Fruit fly (Drosophila melanogaster) whole organism, embryonic: Measurements from ENCODE around the gene Rh5.

Source experiments
- Adf1 ChIP-seq: fragments of 200-800 bp; sonication (Bioruptor generic); IDR thresholded peaks from 2 replicates; pipeline ENCODE4 v1.3.6; 2022; ENCODE audit warnings: missing biosample characterization, missing genetic modification characterization
- C15 ChIP-seq: fragments of 200-800 bp; sonication (Bioruptor generic); IDR thresholded peaks from 3 replicates; pipeline ENCODE4 v1.3.6; 2022; ENCODE audit warnings: missing biosample characterization, missing genetic modification characterization
- CG10209 ChIP-seq: fragments of 200-800 bp; sonication (Bioruptor generic); optimal IDR thresholded peaks from 3 replicates; lab custom pipeline; 2017; ENCODE audit warnings: missing biosample characterization, mild to moderate bottlenecking, missing genetic modification characterization, missing genetic modification reagents
- CG10543 ChIP-seq: fragments of 200-800 bp; sonication (Bioruptor generic); optimal IDR thresholded peaks from 3 replicates; lab custom pipeline; 2017; ENCODE audit warnings: missing biosample characterization, mild to moderate bottlenecking, missing genetic modification characterization, moderate library complexity
- CG11085 ChIP-seq: fragments of 200-800 bp; sonication (Bioruptor generic); IDR thresholded peaks from 2 replicates; pipeline ENCODE4 v1.3.6; 2022; ENCODE audit warnings: missing biosample characterization, missing genetic modification characterization
- CG11398 ChIP-seq: fragments of 200-800 bp; sonication (Bioruptor generic); optimal IDR thresholded peaks from 2 replicates; lab custom pipeline; 2016; ENCODE audit warnings: missing biosample characterization, missing genetic modification characterization
- CG11696 ChIP-seq: fragments of 200-800 bp; sonication (Bioruptor generic); IDR thresholded peaks from 2 replicates; pipeline ENCODE4 v1.3.6; 2022; ENCODE audit warnings: missing biosample characterization, missing genetic modification characterization
- CG15073 ChIP-seq: fragments of 200-800 bp; sonication (Bioruptor generic); optimal IDR thresholded peaks from 2 replicates; lab custom pipeline; 2016; ENCODE audit warnings: missing biosample characterization, missing genetic modification characterization
- CG1832 ChIP-seq: fragments of 200-800 bp; sonication (Bioruptor generic); optimal IDR thresholded peaks from 2 replicates; lab custom pipeline; 2017; ENCODE audit warnings: missing biosample characterization, mild to moderate bottlenecking, missing genetic modification characterization, inconsistent platforms
- CG2678 ChIP-seq: fragments of 200-800 bp; sonication (Bioruptor generic); optimal IDR thresholded peaks from 3 replicates; lab custom pipeline; 2019; ENCODE audit warnings: missing biosample characterization, mild to moderate bottlenecking, missing genetic modification characterization, moderate library complexity
- CG3281 ChIP-seq: fragments of 200-800 bp; sonication (Bioruptor generic); optimal IDR thresholded peaks from 3 replicates; lab custom pipeline; 2017; ENCODE audit warnings: missing biosample characterization, mild to moderate bottlenecking, missing genetic modification characterization
- CG43689 ChIP-seq: fragments of 200-800 bp; sonication (Bioruptor generic); IDR thresholded peaks from 2 replicates; pipeline ENCODE4 v1.3.6; 2022; ENCODE audit warnings: missing biosample characterization, missing genetic modification characterization
- CG4404 ChIP-seq: fragments of 200-800 bp; sonication (Bioruptor generic); IDR thresholded peaks from 2 replicates; pipeline ENCODE4 v1.3.6; 2022; ENCODE audit warnings: missing biosample characterization, missing genetic modification characterization
- CG4730 ChIP-seq: fragments of 200-800 bp; sonication (Bioruptor generic); IDR thresholded peaks from 2 replicates; pipeline ENCODE4 v1.3.6; 2022; ENCODE audit warnings: missing biosample characterization, missing genetic modification characterization
- CG4820 ChIP-seq: fragments of 200-800 bp; sonication (Bioruptor generic); optimal IDR thresholded peaks from 3 replicates; lab custom pipeline; 2016; ENCODE audit warnings: missing biosample characterization, missing genetic modification characterization
- CG8290 ChIP-seq, 3 experiments: fragments of 200-800 bp; sonication (Bioruptor generic); optimal IDR thresholded peaks; 2 replicates each; lab custom pipeline; 2016 to 2019; ENCODE audit warnings: missing biosample characterization in 3 of 3, missing genetic modification characterization in 3 of 3, mild to moderate bottlenecking in 2 of 3, moderate library complexity in 1 of 3
- CG8924 ChIP-seq: fragments of 200-800 bp; optimal IDR thresholded peaks from 3 replicates; lab custom pipeline; 2019; ENCODE audit warnings: missing biosample characterization, mild to moderate bottlenecking, missing genetic modification characterization, moderate library complexity
- CG9437 ChIP-seq: fragments of 200-800 bp; sonication (Bioruptor generic); optimal IDR thresholded peaks from 2 replicates; lab custom pipeline; 2018; ENCODE audit warnings: missing biosample characterization, mild to moderate bottlenecking, missing genetic modification characterization
- Elba2 ChIP-seq: fragments of 200-800 bp; sonication (Bioruptor generic); optimal IDR thresholded peaks from 3 replicates; lab custom pipeline; 2016; ENCODE audit warnings: missing biosample characterization, missing genetic modification characterization
- Gsc ChIP-seq: fragments of 200-800 bp; sonication (Bioruptor generic); IDR thresholded peaks from 2 replicates; pipeline ENCODE4 v1.3.6; 2022; ENCODE audit warnings: missing biosample characterization, missing genetic modification characterization
- Lpt ChIP-seq: fragments of >200 bp; optimal IDR thresholded peaks from 2 replicates; lab custom pipeline; 2018; ENCODE audit warnings: missing biosample characterization, missing genetic modification characterization
- NC2β ChIP-seq: fragments of 200-800 bp; sonication (Bioruptor generic); optimal IDR thresholded peaks from 2 replicates; lab custom pipeline; 2016; ENCODE audit warnings: missing biosample characterization, missing genetic modification characterization
- NfI ChIP-seq: fragments of 200-800 bp; sonication (Bioruptor generic); optimal IDR thresholded peaks from 3 replicates; lab custom pipeline; 2018; ENCODE audit warnings: missing biosample characterization, mild to moderate bottlenecking, missing genetic modification characterization, moderate library complexity
- Optix ChIP-seq: fragments of 200-800 bp; sonication (Bioruptor generic); IDR thresholded peaks from 3 replicates; pipeline ENCODE4 v1.3.6; 2022; ENCODE audit warnings: missing biosample characterization, missing genetic modification characterization
- PHDP ChIP-seq: fragments of 200-800 bp; sonication (Bioruptor generic); optimal IDR thresholded peaks from 3 replicates; lab custom pipeline; 2018; ENCODE audit warnings: missing biosample characterization, mild to moderate bottlenecking, missing genetic modification characterization, moderate library complexity
- Ptx1 ChIP-seq: fragments of 200-800 bp; sonication (Bioruptor generic); IDR thresholded peaks from 2 replicates; pipeline ENCODE4 v1.3.6; 2022; ENCODE audit warnings: missing biosample characterization, missing genetic modification characterization
- Side ChIP-seq: fragments of 200-800 bp; sonication (Bioruptor generic); optimal IDR thresholded peaks from 2 replicates; lab custom pipeline; 2016; ENCODE audit warnings: missing biosample characterization, missing genetic modification characterization
- Sox102F ChIP-seq: fragments of 200-800 bp; sonication (Bioruptor generic); optimal IDR thresholded peaks from 2 replicates; lab custom pipeline; 2018; ENCODE audit warnings: missing biosample characterization, mild to moderate bottlenecking, missing genetic modification characterization, moderate library complexity
- Sry-δ ChIP-seq: fragments of 200-800 bp; sonication (Bioruptor generic); optimal IDR thresholded peaks from 2 replicates; lab custom pipeline; 2016; ENCODE audit warnings: missing biosample characterization, missing genetic modification characterization
- Ssrp ChIP-seq: fragments of 200-800 bp; sonication (Bioruptor generic); optimal IDR thresholded peaks from 2 replicates; lab custom pipeline; 2018; ENCODE audit warnings: missing biosample characterization, mild to moderate bottlenecking, missing genetic modification characterization, moderate library complexity
- corto ChIP-seq: fragments of 200-800 bp; sonication (Bioruptor generic); optimal IDR thresholded peaks from 2 replicates; lab custom pipeline; 2016; ENCODE audit warnings: missing biosample characterization, mild to moderate bottlenecking, missing genetic modification characterization, moderate library complexity
- croc ChIP-seq: fragments of 200-800 bp; sonication (Bioruptor generic); conservative IDR thresholded peaks from 3 replicates; pipeline ENCODE4 v1.3.6; 2022; ENCODE audit warnings: missing biosample characterization, missing genetic modification characterization
- dati ChIP-seq: fragments of 200-800 bp; sonication (Bioruptor generic); IDR thresholded peaks from 2 replicates; pipeline ENCODE4 v1.3.6; 2022; ENCODE audit warnings: missing biosample characterization, missing genetic modification characterization
- dmrt99B ChIP-seq: fragments of 200-800 bp; sonication (Bioruptor generic); optimal IDR thresholded peaks from 2 replicates; lab custom pipeline; 2018; ENCODE audit warnings: missing biosample characterization, mild to moderate bottlenecking, missing genetic modification characterization, moderate library complexity
- esg ChIP-seq: fragments of 200-800 bp; sonication (Bioruptor generic); conservative IDR thresholded peaks from 2 replicates; pipeline ENCODE4 v1.3.6; 2022; ENCODE audit warnings: missing biosample characterization, missing genetic modification characterization
- fd3F ChIP-seq: fragments of 200-800 bp; sonication (Bioruptor generic); optimal IDR thresholded peaks from 2 replicates; lab custom pipeline; 2018; ENCODE audit warnings: missing biosample characterization, mild to moderate bottlenecking, missing genetic modification characterization, moderate library complexity
- fu2 ChIP-seq: fragments of 200-800 bp; sonication (Bioruptor generic); optimal IDR thresholded peaks from 2 replicates; lab custom pipeline; 2016; ENCODE audit warnings: missing biosample characterization, missing genetic modification characterization
- gro ChIP-seq: fragments of 200-800 bp; sonication (Bioruptor generic); optimal IDR thresholded peaks from 2 replicates; lab custom pipeline; 2016; ENCODE audit warnings: missing biosample characterization, missing genetic modification characterization
- inv ChIP-seq: fragments of 200-800 bp; sonication (Bioruptor generic); IDR thresholded peaks from 2 replicates; pipeline ENCODE4 v1.3.6; 2022; ENCODE audit warnings: missing biosample characterization, missing genetic modification characterization; ENCODE audit not compliant: partially characterized antibody
- lilli ChIP-seq: fragments of 200-800 bp; sonication (Bioruptor generic); optimal IDR thresholded peaks from 3 replicates; lab custom pipeline; 2016; ENCODE audit warnings: missing biosample characterization, missing genetic modification characterization
- mld ChIP-seq: fragments of 200-800 bp; sonication (Bioruptor generic); IDR thresholded peaks from 3 replicates; pipeline ENCODE4 v1.3.6; 2022; ENCODE audit warnings: missing biosample characterization, missing genetic modification characterization; ENCODE audit not compliant: partially characterized antibody
- pfk ChIP-seq: fragments of 200-800 bp; sonication (Bioruptor generic); optimal IDR thresholded peaks from 2 replicates; lab custom pipeline; 2018; ENCODE audit warnings: missing biosample characterization, mild to moderate bottlenecking, missing genetic modification characterization, moderate library complexity
- repo ChIP-seq: fragments of 200-800 bp; sonication (Bioruptor generic); optimal IDR thresholded peaks from 2 replicates; lab custom pipeline; 2016; ENCODE audit warnings: missing biosample characterization, missing genetic modification characterization
- rib ChIP-seq: fragments of 200-800 bp; sonication (Bioruptor generic); IDR thresholded peaks from 2 replicates; pipeline ENCODE4 v1.3.6; 2022; ENCODE audit warnings: missing biosample characterization, missing genetic modification characterization
- run ChIP-seq: fragments of 200-800 bp; sonication (Bioruptor generic); optimal IDR thresholded peaks from 3 replicates; lab custom pipeline; 2018; ENCODE audit warnings: missing biosample characterization, mild to moderate bottlenecking, missing genetic modification characterization
- sd ChIP-seq: fragments of 200-800 bp; sonication (Bioruptor generic); optimal IDR thresholded peaks from 3 replicates; lab custom pipeline; 2018; ENCODE audit warnings: missing biosample characterization, mild to moderate bottlenecking, missing genetic modification characterization, moderate library complexity
- sima ChIP-seq: fragments of 200-800 bp; sonication (Bioruptor generic); optimal IDR thresholded peaks from 2 replicates; lab custom pipeline; 2016; ENCODE audit warnings: missing biosample characterization, missing genetic modification characterization
- sob ChIP-seq: fragments of 200-800 bp; sonication (Bioruptor generic); IDR thresholded peaks from 2 replicates; pipeline ENCODE4 v1.3.6; 2022; ENCODE audit warnings: missing biosample characterization, missing genetic modification characterization
- stc ChIP-seq: fragments of 200-800 bp; sonication (Bioruptor generic); IDR thresholded peaks from 2 replicates; pipeline ENCODE4 v1.3.6; 2022; ENCODE audit warnings: missing biosample characterization, missing genetic modification characterization
- sug ChIP-seq: fragments of 200-800 bp; optimal IDR thresholded peaks from 2 replicates; lab custom pipeline; 2019; ENCODE audit warnings: missing biosample characterization, mild to moderate bottlenecking, missing genetic modification characterization, moderate library complexity
- twi ChIP-seq: fragments of 200-800 bp; optimal IDR thresholded peaks from 2 replicates; lab custom pipeline; 2019; ENCODE audit warnings: missing biosample characterization, mild to moderate bottlenecking, missing genetic modification characterization, moderate library complexity
- tx ChIP-seq: fragments of 200-800 bp; sonication (Bioruptor generic); optimal IDR thresholded peaks from 2 replicates; lab custom pipeline; 2016; ENCODE audit warnings: missing biosample characterization, missing genetic modification characterization
- wor ChIP-seq: fragments of 200-800 bp; sonication (Bioruptor generic); IDR thresholded peaks from 2 replicates; pipeline ENCODE4 v1.3.6; 2022; ENCODE audit warnings: missing biosample characterization, missing genetic modification characterization

Rh5 gene

DNA sequence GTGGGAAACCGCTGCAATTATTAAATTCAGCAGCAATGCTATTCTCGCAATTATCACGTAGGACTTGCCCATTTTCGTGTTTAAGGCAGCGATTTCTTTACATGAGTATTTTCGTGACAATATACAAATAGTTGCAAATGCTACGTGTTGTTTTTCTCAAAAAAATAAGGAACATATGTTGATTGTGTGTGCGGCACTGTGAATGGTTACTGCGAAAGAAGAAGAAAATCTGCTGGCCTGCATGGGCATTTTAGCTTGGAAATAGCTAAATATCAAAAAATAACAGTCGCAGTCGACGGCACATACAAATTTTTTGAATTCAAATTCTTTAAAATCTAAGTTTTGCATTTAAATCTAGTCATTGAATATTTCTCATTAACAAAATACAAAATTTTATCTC lies 32.6 kb downstream of the Rh5 start, which contains the start of gene CG6766 (continued):
- TF ChIP-seq Adf1 (GFP tag; lab: Robert Waterston, UW), result no peak
- no peak for TF ChIP-seq esg (GFP tag; lab: Robert Waterston, UW)
- no peak for TF ChIP-seq corto (GFP tag; lab: Kevin White, UChicago)
- no peak for TF ChIP-seq sob (GFP tag; lab: Robert Waterston, UW)
- no peak for TF ChIP-seq repo (GFP tag; lab: Kevin White, UChicago)
- no peak for TF ChIP-seq fu2 (GFP tag; lab: Kevin White, UChicago)
- no peak for TF ChIP-seq rib
- TF ChIP-seq inv (GFP tag; lab: Robert Waterston, UW), result no peak
- no peak for TF ChIP-seq Ssrp (tag; lab: Kevin White, UChicago)
- no peak for TF ChIP-seq CG11696 (GFP tag; lab: Robert Waterston, UW)
- TF ChIP-seq CG1832 (GFP tag; lab: Kevin White, UChicago), result no peak
- no peak for TF ChIP-seq lilli (GFP tag; lab: Kevin White, UChicago)
- TF ChIP-seq Side (GFP tag; lab: Kevin White, UChicago), result no peak
- TF ChIP-seq dati (GFP tag; lab: Robert Waterston, UW), result no peak
- peak; percentile 77 for TF ChIP-seq twi (tag; lab: Kevin White, UChicago)
- peak; percentile 41 for TF ChIP-seq CG15073 (GFP tag; lab: Kevin White, UChicago)
- TF ChIP-seq dmrt99B (tag; lab: Kevin White, UChicago), result no peak
- TF ChIP-seq Ptx1 (GFP tag; lab: Robert Waterston, UW), result no peak
- TF ChIP-seq sug (tag; lab: Kevin White, UChicago), result peak; percentile 19
- no peak for TF ChIP-seq PHDP (tag; lab: Kevin White, UChicago)
- no peak for TF ChIP-seq CG11398 (GFP tag; lab: Kevin White, UChicago)
- peak; percentile 62 for TF ChIP-seq sd (tag; lab: Kevin White, UChicago)
- TF ChIP-seq wor (GFP tag; lab: Robert Waterston, UW), result no peak
- no peak for TF ChIP-seq Gsc
- no peak for TF ChIP-seq CG4404
- TF ChIP-seq CG3281 (GFP tag; lab: Kevin White, UChicago), result no peak
- no peak for TF ChIP-seq CG8924 (tag; lab: Kevin White, UChicago)
- no peak for TF ChIP-seq mld (GFP tag; lab: Robert Waterston, UW)
- TF ChIP-seq pfk (GFP tag; lab: Kevin White, UChicago), result no peak
- peak; percentile 35 for TF ChIP-seq Sry-δ (GFP tag; lab: Kevin White, UChicago)
- TF ChIP-seq CG10543, result no peak
- no peak for TF ChIP-seq C15 (GFP tag; lab: Robert Waterston, UW)
- TF ChIP-seq CG10209 (GFP tag; lab: Kevin White, UChicago), result no peak
- TF ChIP-seq stc (GFP tag; lab: Robert Waterston, UW), result no peak
- TF ChIP-seq CG9437 (GFP tag; lab: Kevin White, UChicago), result no peak
- no peak for TF ChIP-seq Lpt (GFP tag; lab: Kevin White, UChicago)
- TF ChIP-seq CG11085 (GFP tag; lab: Robert Waterston, UW), result no peak
- TF ChIP-seq Sox102F (GFP tag; lab: Kevin White, UChicago), result no peak
- TF ChIP-seq sima, result no peak
- TF ChIP-seq CG8290 (GFP tag; optimal IDR thresholded peaks at IDR 0.05; lab: Kevin White, UChicago), result no peak
- TF ChIP-seq CG8290 (tag; optimal IDR thresholded peaks at IDR 0.05; lab: Kevin White, UChicago), result no peak
- no peak for TF ChIP-seq croc (GFP tag; lab: Robert Waterston, UW)
- TF ChIP-seq gro, result no peak
- TF ChIP-seq NfI, result no peak
- TF ChIP-seq CG43689, result no peak
- no peak for TF ChIP-seq CG2678 (tag; lab: Kevin White, UChicago)
- TF ChIP-seq NC2β (GFP tag; lab: Kevin White, UChicago), result no peak
- no peak for TF ChIP-seq run (tag; lab: Kevin White, UChicago)
- no peak for TF ChIP-seq CG4730 (GFP tag; lab: Robert Waterston, UW)
- TF ChIP-seq fd3F (GFP tag; lab: Kevin White, UChicago), result no peak
- TF ChIP-seq tx (GFP tag; lab: Kevin White, UChicago), result no peak
- TF ChIP-seq Optix (GFP tag; lab: Robert Waterston, UW), result no peak
- TF ChIP-seq CG4820 (GFP tag; lab: Kevin White, UChicago), result no peak
- no peak for TF ChIP-seq Elba2 (GFP tag; lab: Kevin White, UChicago)
